Fruit fly (Drosophila melanogaster): ENCODE results near the gene CG32201.

Gene CG32201

dm6 chr3L:18617893-18618577 is 8.6 kb downstream of the CG32201 start, which contains the start of the genes CG13380 and CG4174 (continued):
- TF ChIP-seq CG6791 (GFP tag; IDR thresholded peaks at IDR 0.05; ENCODE audit: partially characterized antibody) (peak; percentile 97), Antp (GFP tag; optimal IDR thresholded peaks at IDR 0.05) (no peak), Oli (tag; optimal IDR thresholded peaks at IDR 0.05) (no peak), CG10462 (GFP tag; optimal IDR thresholded peaks at IDR 0.05) (no peak), zen2 (GFP tag; IDR thresholded peaks at IDR 0.05; ENCODE audit: partially characterized antibody) (peak; percentile 87; the same call in 2 of the 3 replicates), zf30C (GFP tag; optimal IDR thresholded peaks at IDR 0.05) (no peak), Dll (GFP tag; IDR thresholded peaks at IDR 0.05; ENCODE audit: partially characterized antibody) (peak; percentile 51; the same call in 1 of the 4 replicates), CG15601 (tag; optimal IDR thresholded peaks at IDR 0.05) (peak; percentile 43), scrt (GFP tag; optimal IDR thresholded peaks at IDR 0.05) (no peak), fd102C (GFP tag; optimal IDR thresholded peaks at IDR 0.05) (no peak), CG4328 (GFP tag; optimal IDR thresholded peaks at IDR 0.05) (no peak), CG9876 (GFP tag; optimal IDR thresholded peaks at IDR 0.05) (no peak), grn (GFP tag; optimal IDR thresholded peaks at IDR 0.05) (no peak), CG14965 (GFP tag; optimal IDR thresholded peaks at IDR 0.05; ENCODE audit: borderline replicate concordance) (no peak), ase (GFP tag; IDR thresholded peaks at IDR 0.05) (no peak), CG1603 (tag; optimal IDR thresholded peaks at IDR 0.05) (peak; percentile 61), hb (GFP tag; IDR thresholded peaks at IDR 0.05; ENCODE audit: partially characterized antibody) (peak; percentile 70), bbx (GFP tag; IDR thresholded peaks at IDR 0.05; ENCODE audit: partially characterized antibody) (peak; percentile 93), fd96Cb (tag; optimal IDR thresholded peaks at IDR 0.05) (no peak), PHDP (tag; optimal IDR thresholded peaks at IDR 0.05) (no peak), CG33557 (GFP tag; optimal IDR thresholded peaks at IDR 0.05) (no peak), CG12219 (GFP tag; optimal IDR thresholded peaks at IDR 0.05) (no peak), zfh2 (GFP tag; optimal IDR thresholded peaks at IDR 0.05) (no peak), CG14710 (tag; optimal IDR thresholded peaks at IDR 0.05) (no peak), CG6272 (GFP tag; IDR thresholded peaks at IDR 0.05) (no peak), CG8944 (GFP tag; optimal IDR thresholded peaks at IDR 0.05) (no peak), jumu (GFP tag; optimal IDR thresholded peaks at IDR 0.05) (no peak), oc (tag; optimal IDR thresholded peaks at IDR 0.05) (no peak), sna (GFP tag; IDR thresholded peaks at IDR 0.05; ENCODE audit: partially characterized antibody) (peak; percentile 56; the same call in 1 of the 2 replicates), hbn (GFP tag; IDR thresholded peaks at IDR 0.05; ENCODE audit: partially characterized antibody) (peak; percentile 54), CG7963 (GFP tag; IDR thresholded peaks at IDR 0.05; ENCODE audit: partially characterized antibody) (peak; percentile 95), croc (GFP tag; conservative IDR thresholded peaks at IDR 0.05) (no peak), wdn (GFP tag; IDR thresholded peaks at IDR 0.05) (no peak), sr (GFP tag; IDR thresholded peaks at IDR 0.05) (no peak), Rfx (GFP tag; IDR thresholded peaks at IDR 0.05) (peak; percentile 60; the same call in 1 of the 2 replicates), Deaf1 (tag; optimal IDR thresholded peaks at IDR 0.05) (no peak), NfI (GFP tag; optimal IDR thresholded peaks at IDR 0.05) (no peak), Dip2 (GFP tag; IDR thresholded peaks at IDR 0.05) (no peak), amos (GFP tag; IDR thresholded peaks at IDR 0.05; ENCODE audit: partially characterized antibody) (peak; percentile 90), CG7839 (tag; optimal IDR thresholded peaks at IDR 0.05) (no peak), Lhr (GFP tag; optimal IDR thresholded peaks at IDR 0.05) (peak; percentile 46), CG8290 (GFP tag; optimal IDR thresholded peaks at IDR 0.05) (peak; percentile 58), CG8290 (tag; optimal IDR thresholded peaks at IDR 0.05) (no peak), CG10366 (GFP tag; IDR thresholded peaks at IDR 0.05) (0 out of 2 replicates have a peak, but pooled peaks have one; percentile 7), Med (GFP tag) (no peak), Drgx (GFP tag; IDR thresholded peaks at IDR 0.05) (no peak), CG2889 (GFP tag; IDR thresholded peaks at IDR 0.05) (no peak), bsh (GFP tag; optimal IDR thresholded peaks at IDR 0.05) (no peak), z (GFP tag; IDR thresholded peaks at IDR 0.05) (no peak)
